Fruit fly (Drosophila melanogaster) whole organism, prepupa: Measurements from ENCODE around the gene CG13716.
A peak's percentile ranks its signal among the peaks of the same experiment; 100 is the strongest.

Experiments
- Blimp-1 ChIP-seq: fragments of 200-800 bp; sonication (Bioruptor generic); optimal IDR thresholded peaks from 3 replicates; lab custom pipeline; 2017; ENCODE audit warnings: missing biosample characterization, missing genetic modification characterization, mild to moderate bottlenecking, moderate library complexity, missing genetic modification reagents
- CG10631 ChIP-seq: fragments of 200-800 bp; sonication (Bioruptor generic); optimal IDR thresholded peaks from 2 replicates; lab custom pipeline; 2016; ENCODE audit warnings: missing biosample characterization, missing genetic modification characterization
- CG11294 ChIP-seq: fragments of 200-800 bp; sonication (Bioruptor generic); IDR thresholded peaks from 2 replicates; pipeline ENCODE4 v1.3.6; 2022; ENCODE audit warnings: missing biosample characterization, missing genetic modification characterization
- CG11762 ChIP-seq: fragments of 200-800 bp; sonication (Bioruptor generic); optimal IDR thresholded peaks from 3 replicates; lab custom pipeline; 2016; ENCODE audit warnings: missing biosample characterization, missing genetic modification characterization; ENCODE audit not compliant: insufficient read depth
- CG15336 ChIP-seq: fragments of 200-800 bp; sonication (Bioruptor generic); IDR thresholded peaks from 2 replicates; pipeline ENCODE4 v1.3.6; 2022; ENCODE audit warnings: missing biosample characterization, missing genetic modification characterization
- CG1621 ChIP-seq: fragments of 200-800 bp; sonication (Bioruptor generic); optimal IDR thresholded peaks from 3 replicates; lab custom pipeline; 2018; ENCODE audit warnings: missing biosample characterization, mild to moderate bottlenecking, missing genetic modification characterization
- CG16779 ChIP-seq: fragments of 200-800 bp; sonication (Bioruptor generic); optimal IDR thresholded peaks from 3 replicates; lab custom pipeline; 2017; ENCODE audit warnings: missing biosample characterization, mild to moderate bottlenecking, missing genetic modification characterization
- CG3032 ChIP-seq: fragments of 200-800 bp; optimal IDR thresholded peaks from 2 replicates; lab custom pipeline; 2019; ENCODE audit warnings: missing biosample characterization, mild to moderate bottlenecking, missing genetic modification characterization, moderate library complexity
- CG31627 ChIP-seq: fragments of 200-800 bp; sonication (Bioruptor generic); optimal IDR thresholded peaks from 3 replicates; lab custom pipeline; 2016; ENCODE audit warnings: missing biosample characterization, missing genetic modification characterization
- CG32006 ChIP-seq: fragments of 200-800 bp; sonication (Bioruptor generic); optimal IDR thresholded peaks from 3 replicates; lab custom pipeline; 2017; ENCODE audit warnings: missing biosample characterization, mild to moderate bottlenecking, missing genetic modification characterization
- CG3919 ChIP-seq: fragments of 200-800 bp; sonication (Bioruptor generic); optimal IDR thresholded peaks from 3 replicates; lab custom pipeline; 2016; ENCODE audit warnings: missing biosample characterization, missing genetic modification characterization
- CG4318 ChIP-seq: fragments of 200-800 bp; sonication (Bioruptor generic); optimal IDR thresholded peaks from 3 replicates; lab custom pipeline; 2017; ENCODE audit warnings: missing biosample characterization, mild to moderate bottlenecking, missing genetic modification characterization
- CG6276 ChIP-seq: fragments of 200-800 bp; sonication (Bioruptor generic); optimal IDR thresholded peaks from 2 replicates; lab custom pipeline; 2017; ENCODE audit warnings: missing biosample characterization, mild to moderate bottlenecking, missing genetic modification characterization
- CG6792 ChIP-seq: fragments of 200-800 bp; sonication (Bioruptor generic); optimal IDR thresholded peaks from 3 replicates; lab custom pipeline; 2016; ENCODE audit warnings: missing biosample characterization, missing genetic modification characterization
- CG6808 ChIP-seq: fragments of 200-800 bp; sonication (Bioruptor generic); optimal IDR thresholded peaks from 3 replicates; lab custom pipeline; 2017; ENCODE audit warnings: missing biosample characterization, missing genetic modification characterization, mild to moderate bottlenecking, moderate library complexity, missing genetic modification reagents
- CG6854 ChIP-seq: fragments of 200-800 bp; sonication (Bioruptor generic); optimal IDR thresholded peaks from 2 replicates; lab custom pipeline; 2017; ENCODE audit warnings: missing biosample characterization, mild to moderate bottlenecking, missing genetic modification characterization
- CG7368 ChIP-seq: fragments of 200-800 bp; sonication (Bioruptor generic); optimal IDR thresholded peaks from 3 replicates; lab custom pipeline; 2016; ENCODE audit warnings: missing biosample characterization, missing genetic modification characterization
- CG8119 ChIP-seq: fragments of 200-800 bp; sonication (Bioruptor generic); IDR thresholded peaks from 3 replicates; pipeline ENCODE4 v1.3.6; 2022; ENCODE audit warnings: missing biosample characterization, missing genetic modification characterization
- CG8319 ChIP-seq: fragments of 200-800 bp; sonication (Bioruptor generic); optimal IDR thresholded peaks from 3 replicates; lab custom pipeline; 2016; ENCODE audit warnings: missing biosample characterization, missing genetic modification characterization
- CG8632 ChIP-seq: fragments of 200-800 bp; sonication (Bioruptor generic); optimal IDR thresholded peaks from 3 replicates; lab custom pipeline; 2016; ENCODE audit warnings: missing biosample characterization, missing genetic modification characterization
- CG9139 ChIP-seq: fragments of 200-800 bp; sonication (Bioruptor generic); optimal IDR thresholded peaks from 3 replicates; lab custom pipeline; 2017; ENCODE audit warnings: missing biosample characterization, mild to moderate bottlenecking, missing genetic modification characterization
- Eip75B ChIP-seq: fragments of 200-800 bp; sonication (Bioruptor generic); optimal IDR thresholded peaks from 3 replicates; lab custom pipeline; 2016; ENCODE audit warnings: missing biosample characterization, missing genetic modification characterization
- Eip78C ChIP-seq: fragments of 200-800 bp; sonication (Bioruptor generic); peaks from one replicate; lab custom pipeline; 2016; ENCODE audit warnings: missing biosample characterization, missing genetic modification characterization
- Ets21C ChIP-seq: fragments of 200-800 bp; sonication (Bioruptor generic); optimal IDR thresholded peaks from 3 replicates; lab custom pipeline; 2016; ENCODE audit warnings: missing biosample characterization, missing genetic modification characterization
- Ets96B ChIP-seq: fragments of 200-800 bp; optimal IDR thresholded peaks from 2 replicates; lab custom pipeline; 2019; ENCODE audit warnings: missing biosample characterization, mild to moderate bottlenecking, missing genetic modification characterization, moderate library complexity
- Gug ChIP-seq: fragments of 200-800 bp; sonication (Bioruptor generic); IDR thresholded peaks from 2 replicates; pipeline ENCODE4 v1.3.6; 2022; ENCODE audit warnings: missing biosample characterization, missing genetic modification characterization
- Hr38 ChIP-seq: sonication (Bioruptor generic); optimal IDR thresholded peaks from 2 replicates; lab custom pipeline; 2016; ENCODE audit warnings: missing biosample characterization, missing genetic modification characterization
- Hr39 ChIP-seq: fragments of 200-800 bp; sonication (Bioruptor generic); optimal IDR thresholded peaks from 2 replicates; lab custom pipeline; 2016; ENCODE audit warnings: missing biosample characterization, missing genetic modification characterization
- Met ChIP-seq: fragments of 200-800 bp; sonication (Bioruptor generic); optimal IDR thresholded peaks from 3 replicates; lab custom pipeline; 2016; ENCODE audit warnings: missing biosample characterization, missing genetic modification characterization
- OdsH ChIP-seq: fragments of 200-800 bp; sonication (Bioruptor generic); optimal IDR thresholded peaks from 3 replicates; lab custom pipeline; 2016; ENCODE audit warnings: missing biosample characterization, missing genetic modification characterization
- Smox ChIP-seq: fragments of 200-800 bp; sonication (Bioruptor generic); optimal IDR thresholded peaks from 3 replicates; lab custom pipeline; 2016; ENCODE audit warnings: missing biosample characterization, missing genetic modification characterization
- Sox102F ChIP-seq: fragments of 200-800 bp; sonication (Bioruptor generic); optimal IDR thresholded peaks from 2 replicates; lab custom pipeline; 2016; ENCODE audit warnings: missing biosample characterization, mild to moderate bottlenecking, missing genetic modification characterization
- Sox14 ChIP-seq: fragments of 200-800 bp; sonication (Bioruptor generic); optimal IDR thresholded peaks from 3 replicates; lab custom pipeline; 2016; ENCODE audit warnings: missing biosample characterization, missing genetic modification characterization
- achi ChIP-seq: fragments of 200-800 bp; sonication (Bioruptor generic); optimal IDR thresholded peaks from 3 replicates; lab custom pipeline; 2016; ENCODE audit warnings: missing biosample characterization, missing genetic modification characterization
- cyc ChIP-seq: fragments of 200-800 bp; sonication (Bioruptor generic); optimal IDR thresholded peaks from 3 replicates; lab custom pipeline; 2016; ENCODE audit warnings: missing biosample characterization, missing genetic modification characterization
- dac ChIP-seq: fragments of 200-800 bp; sonication (Bioruptor generic); optimal IDR thresholded peaks from 2 replicates; lab custom pipeline; 2017; ENCODE audit warnings: missing biosample characterization, mild to moderate bottlenecking, missing genetic modification characterization
- eg ChIP-seq: fragments of 200-800 bp; sonication (Bioruptor generic); IDR thresholded peaks from 3 replicates; pipeline ENCODE4 v1.3.6; 2022; ENCODE audit warnings: missing biosample characterization, missing genetic modification characterization
- esn ChIP-seq: fragments of 200-800 bp; sonication (Bioruptor generic); optimal IDR thresholded peaks from 2 replicates; lab custom pipeline; 2016; ENCODE audit warnings: missing biosample characterization, mild to moderate bottlenecking, missing genetic modification characterization, moderate library complexity
- fd59A ChIP-seq: fragments of 200-800 bp; sonication (Bioruptor generic); optimal IDR thresholded peaks from 2 replicates; lab custom pipeline; 2017; ENCODE audit warnings: missing biosample characterization, mild to moderate bottlenecking, missing genetic modification characterization, missing genetic modification reagents
- fd85E ChIP-seq: fragments of 200-800 bp; sonication (Bioruptor generic); optimal IDR thresholded peaks from 3 replicates; lab custom pipeline; 2016; ENCODE audit warnings: missing biosample characterization, missing genetic modification characterization
- net ChIP-seq: fragments of 200-800 bp; sonication (Bioruptor generic); optimal IDR thresholded peaks from 3 replicates; lab custom pipeline; 2016; ENCODE audit warnings: missing biosample characterization, missing genetic modification characterization
- pdm3 ChIP-seq: fragments of 200-800 bp; sonication (Bioruptor generic); optimal IDR thresholded peaks from 3 replicates; lab custom pipeline; 2016; ENCODE audit warnings: missing biosample characterization, missing genetic modification characterization
- salr ChIP-seq, 2 experiments: fragments of 200-800 bp; sonication (Bioruptor generic); optimal IDR thresholded peaks; 3 replicates each; lab custom pipeline; 2016 to 2018; ENCODE audit warnings: missing biosample characterization in 2 of 2, missing genetic modification characterization in 2 of 2, mild to moderate bottlenecking in 1 of 2
- spab ChIP-seq: fragments of 200-800 bp; sonication (Bioruptor generic); optimal IDR thresholded peaks from 2 replicates; lab custom pipeline; 2017; ENCODE audit warnings: missing biosample characterization, mild to moderate bottlenecking, missing genetic modification characterization, missing genetic modification reagents
- svp ChIP-seq: fragments of 200-800 bp; sonication (Bioruptor generic); peaks from one replicate; lab custom pipeline; 2016; ENCODE audit warnings: missing biosample characterization, missing genetic modification characterization
- topi ChIP-seq: fragments of 200-800 bp; sonication (Bioruptor generic); optimal IDR thresholded peaks from 3 replicates; lab custom pipeline; 2016; ENCODE audit warnings: missing biosample characterization, missing genetic modification characterization
- vri ChIP-seq: fragments of 200-800 bp; sonication (Bioruptor generic); optimal IDR thresholded peaks from 3 replicates; lab custom pipeline; 2016; ENCODE audit warnings: missing biosample characterization, mild to moderate bottlenecking, missing genetic modification characterization

The CG13716 gene

dm6 chr3L:4624371-4625154 is 10.0 kb downstream of the CG13716 start (continued):
- TF ChIP-seq svp (GFP tag; lab: Kevin White, UChicago), result peak; percentile 91
- TF ChIP-seq CG6276 (GFP tag; lab: Kevin White, UChicago), result peak; percentile 93
- TF ChIP-seq CG6792 (GFP tag; lab: Kevin White, UChicago), result peak; percentile 70
- TF ChIP-seq Gug (GFP tag; lab: Robert Waterston, UW), result peak; percentile 92
- peak; percentile 82 for TF ChIP-seq topi (GFP tag; lab: Kevin White, UChicago)
- peak; percentile 95 for TF ChIP-seq CG15336 (GFP tag; lab: Robert Waterston, UW)
- TF ChIP-seq CG3032 (tag; lab: Kevin White, UChicago), result peak; percentile 80
- TF ChIP-seq CG9139 (GFP tag; lab: Kevin White, UChicago), result peak; percentile 37
- TF ChIP-seq OdsH (GFP tag; lab: Kevin White, UChicago), result peak; percentile 91
- TF ChIP-seq Eip78C (GFP tag; lab: Kevin White, UChicago), result peak; percentile 97
- peak; percentile 21 for TF ChIP-seq Blimp-1 (GFP tag; lab: Kevin White, UChicago)
- TF ChIP-seq Smox, result peak; percentile 69
- TF ChIP-seq vri (GFP tag; lab: Kevin White, UChicago), result no peak
- TF ChIP-seq CG11294, result peak; percentile 92
- peak; percentile 90 for TF ChIP-seq CG3919 (GFP tag; lab: Kevin White, UChicago)
- peak; percentile 97 for TF ChIP-seq CG32006 (GFP tag; lab: Kevin White, UChicago)
- TF ChIP-seq pdm3 (GFP tag; lab: Kevin White, UChicago), result peak; percentile 91
- peak; percentile 96 for TF ChIP-seq CG8119 (GFP tag; lab: Robert Waterston, UW)
- peak; percentile 85 for TF ChIP-seq CG11762
- peak; percentile 71 for TF ChIP-seq cyc (GFP tag; lab: Kevin White, UChicago)
- peak; percentile 72 for TF ChIP-seq esn (GFP tag; lab: Kevin White, UChicago)
- peak; percentile 67 to 94 for TF ChIP-seq salr (GFP tag; optimal IDR thresholded peaks at IDR 0.05; lab: Kevin White, UChicago)
- peak; percentile 60 for TF ChIP-seq CG16779 (tag; lab: Kevin White, UChicago)
- TF ChIP-seq CG6854, result no peak
- peak; percentile 68 for TF ChIP-seq CG1621 (tag; lab: Kevin White, UChicago)
- TF ChIP-seq CG4318 (GFP tag; lab: Kevin White, UChicago), result peak; percentile 91
- peak; percentile 34 for TF ChIP-seq Hr38 (GFP tag; lab: Kevin White, UChicago)
- TF ChIP-seq fd59A (GFP tag; lab: Kevin White, UChicago), result peak; percentile 87
- peak; percentile 79 for TF ChIP-seq CG10631 (GFP tag; lab: Kevin White, UChicago)

- TF ChIP-seq CG8632 (GFP tag; lab: Kevin White, UChicago), result peak; percentile 44
- TF ChIP-seq CG11762, result no peak
- TF ChIP-seq Ets96B (tag; lab: Kevin White, UChicago), result peak; percentile 64
- peak; percentile 63 for TF ChIP-seq eg
- peak; percentile 55 for TF ChIP-seq CG7368
- peak; percentile 34 for TF ChIP-seq CG31627 (GFP tag; lab: Kevin White, UChicago)
- no peak for TF ChIP-seq dac (GFP tag; lab: Kevin White, UChicago)
- no peak for TF ChIP-seq vri (GFP tag; lab: Kevin White, UChicago)
- peak; percentile 71 for TF ChIP-seq CG8119 (GFP tag; lab: Robert Waterston, UW)
- peak; percentile 39 for TF ChIP-seq achi (GFP tag; lab: Kevin White, UChicago)
- TF ChIP-seq salr (GFP tag; optimal IDR thresholded peaks at IDR 0.05; lab: Kevin White, UChicago), result peak; percentile 35 to 81
- TF ChIP-seq CG3032 (tag; lab: Kevin White, UChicago), result peak; percentile 64
- TF ChIP-seq svp (GFP tag; lab: Kevin White, UChicago), result peak; percentile 79
- no peak for TF ChIP-seq Hr38 (GFP tag; lab: Kevin White, UChicago)
- TF ChIP-seq spab (GFP tag; lab: Kevin White, UChicago), result peak; percentile 57
- TF ChIP-seq CG1621 (tag; lab: Kevin White, UChicago), result peak; percentile 40
- TF ChIP-seq net, result peak; percentile 61
- TF ChIP-seq CG6808 (GFP tag; lab: Kevin White, UChicago), result peak; percentile 53
- peak; percentile 52 for TF ChIP-seq CG3919 (GFP tag; lab: Kevin White, UChicago)
- no peak for TF ChIP-seq CG9139 (GFP tag; lab: Kevin White, UChicago)
- TF ChIP-seq Ets21C (GFP tag; lab: Kevin White, UChicago), result no peak
- TF ChIP-seq Gug (GFP tag; lab: Robert Waterston, UW), result peak; percentile 56
- TF ChIP-seq Met, result peak; percentile 10
- peak; percentile 42 for TF ChIP-seq fd59A (GFP tag; lab: Kevin White, UChicago)
- peak; percentile 43 for TF ChIP-seq Hr39 (GFP tag; lab: Kevin White, UChicago)
- peak; percentile 32 for TF ChIP-seq Sox14 (GFP tag; lab: Kevin White, UChicago)
- TF ChIP-seq Eip75B (GFP tag; lab: Kevin White, UChicago), result peak; percentile 52
- TF ChIP-seq CG8319 (GFP tag; lab: Kevin White, UChicago), result no peak
- TF ChIP-seq Sox102F (GFP tag; lab: Kevin White, UChicago), result peak; percentile 19
- peak; percentile 48 for TF ChIP-seq Smox
- TF ChIP-seq fd85E (GFP tag; lab: Kevin White, UChicago), result no peak
These were observed 10.7 kb downstream of the CG13716 start for dm6 chr3L:4623870-4624269.
